Fruit fly (Drosophila melanogaster) whole organism, larva: Measurements from ENCODE around the gene CG16986.

Source experiments
- noc ChIP-seq: fragments of 200-800 bp; sonication (Bioruptor generic); optimal IDR thresholded peaks from 3 replicates; lab custom pipeline; 2019; ENCODE audit warnings: missing biosample characterization, mild to moderate bottlenecking, missing genetic modification characterization, moderate library complexity

The CG16986 gene

DNA sequence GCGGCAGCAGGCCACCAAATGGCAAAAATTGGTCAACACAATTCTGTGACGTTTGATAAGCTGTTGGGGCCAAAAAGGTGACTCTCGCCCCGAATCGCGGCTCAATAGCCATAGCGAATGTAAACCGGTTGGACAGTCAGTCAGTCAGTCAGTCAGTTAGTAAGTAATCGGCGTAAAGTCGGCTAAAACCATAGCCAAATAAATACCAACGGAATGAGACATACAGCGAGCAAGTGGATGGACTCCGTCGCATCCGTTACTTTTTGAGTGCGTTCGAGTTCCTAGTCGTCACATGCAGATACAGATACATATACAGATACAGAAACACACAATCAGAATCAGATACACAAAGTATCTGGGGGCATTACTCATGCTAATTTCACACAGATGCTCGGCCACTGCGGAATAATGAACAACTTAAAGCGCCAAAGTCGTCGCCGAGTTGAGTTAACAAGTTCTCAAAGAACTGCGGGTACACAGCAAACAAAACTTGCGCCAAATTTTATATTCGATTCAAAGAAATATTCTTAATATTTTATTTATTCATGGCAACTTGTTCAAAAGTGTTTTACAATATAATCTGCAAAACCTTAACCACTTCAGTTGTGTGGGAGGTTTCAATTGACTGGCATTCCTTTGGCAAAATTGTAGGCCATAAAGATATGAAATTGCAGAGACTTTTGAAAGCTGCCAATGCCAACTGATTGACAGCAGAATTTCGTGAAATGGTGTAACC, 22.9 kb upstream of the CG16986 start:
- TF ChIP-seq noc: no peak

DNA sequence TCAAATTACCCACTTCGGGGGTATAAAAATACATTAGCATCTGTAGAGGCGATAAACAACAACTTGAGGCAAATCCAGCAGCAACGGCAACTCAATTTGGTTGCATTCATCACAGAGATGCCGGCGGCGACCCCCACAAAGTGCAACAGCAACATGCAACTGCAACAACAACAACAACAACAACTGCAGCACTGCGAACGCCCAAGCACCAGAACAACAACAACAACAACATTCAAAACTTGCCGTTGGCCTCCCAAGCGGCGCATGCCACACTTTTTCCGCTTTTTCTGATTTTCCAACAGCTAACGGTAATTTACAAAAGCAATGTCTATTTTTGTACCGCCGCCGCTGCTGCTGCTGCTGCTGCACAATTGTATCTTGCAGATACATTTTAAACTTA, 21.8 kb upstream of the CG16986 start:
- no peak for TF ChIP-seq noc

DNA sequence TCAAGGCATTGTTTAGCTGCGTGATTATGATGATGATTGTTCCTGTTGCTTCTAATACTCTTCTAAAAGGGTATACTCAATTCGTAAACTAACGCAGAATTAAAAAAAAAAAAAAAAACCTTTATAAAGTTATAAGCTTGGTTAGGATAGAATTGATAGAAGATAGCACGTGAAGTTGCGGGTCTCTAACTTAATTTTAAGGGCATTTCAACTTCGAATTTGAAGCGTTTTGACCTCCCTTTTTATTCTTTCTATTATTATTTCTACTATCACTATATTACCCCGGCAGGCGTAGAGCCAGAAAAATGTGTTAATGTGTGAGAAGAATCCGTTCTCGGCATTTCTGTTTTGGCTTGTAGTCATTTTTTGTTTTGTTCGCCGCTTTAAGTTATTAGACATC, 21.4 kb upstream of the CG16986 start:
- TF ChIP-seq noc: peak; percentile 84

DNA sequence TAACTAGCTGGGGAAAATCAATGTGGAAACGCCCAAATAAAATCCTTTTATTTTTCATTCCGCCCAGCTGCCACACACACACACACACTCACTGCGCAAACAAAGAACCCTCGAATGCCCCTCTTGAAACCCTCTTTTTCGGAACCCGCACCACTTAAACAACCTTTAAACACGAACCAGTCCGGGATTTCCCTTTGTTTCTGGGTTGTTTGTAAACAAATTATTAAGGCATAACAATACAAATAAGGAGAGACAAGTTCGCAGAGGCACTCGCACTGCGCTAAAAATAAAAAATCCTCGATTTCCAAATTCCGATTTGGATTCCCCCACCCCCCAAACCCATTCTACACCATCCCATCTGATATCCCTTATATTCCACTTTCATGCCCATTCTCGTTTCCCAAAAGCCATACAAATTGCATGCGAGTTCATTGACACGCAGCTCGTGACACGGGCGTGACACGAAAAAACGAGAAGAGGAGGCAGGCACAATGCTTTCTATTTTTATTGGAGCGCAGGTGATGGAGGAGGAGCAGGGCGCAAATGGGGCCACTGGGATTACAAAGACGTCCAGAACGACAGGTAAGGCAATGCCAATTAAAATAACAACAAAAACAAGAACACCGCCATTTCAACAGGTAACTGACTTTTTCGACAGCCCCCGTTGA, 20.4 kb upstream of the CG16986 start:
- TF ChIP-seq noc: no peak

DNA sequence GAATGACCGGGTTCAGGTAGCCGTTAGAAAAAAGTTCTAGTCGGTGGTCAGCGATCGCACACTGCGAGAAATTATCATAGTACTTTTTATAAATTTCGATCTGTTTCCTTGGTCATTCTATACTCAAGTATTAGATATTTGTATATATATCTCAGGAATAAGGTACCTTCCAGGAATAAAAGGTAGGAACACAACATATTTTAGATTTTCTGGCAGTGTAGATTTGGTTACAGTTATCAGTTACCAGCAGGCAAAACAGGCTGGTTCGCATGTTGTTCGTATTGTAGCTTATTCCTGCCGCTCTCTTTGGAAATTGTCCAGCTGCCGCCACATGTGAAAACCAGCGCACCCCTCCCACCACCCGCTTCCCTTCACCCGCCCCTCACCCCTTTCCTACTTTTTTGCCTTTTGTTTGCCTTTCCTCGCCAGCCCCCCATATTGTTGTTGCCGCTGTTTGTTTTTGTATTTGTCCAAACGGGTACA, 18.7 kb upstream of the CG16986 start:
- TF ChIP-seq noc: peak; percentile 86

DNA sequence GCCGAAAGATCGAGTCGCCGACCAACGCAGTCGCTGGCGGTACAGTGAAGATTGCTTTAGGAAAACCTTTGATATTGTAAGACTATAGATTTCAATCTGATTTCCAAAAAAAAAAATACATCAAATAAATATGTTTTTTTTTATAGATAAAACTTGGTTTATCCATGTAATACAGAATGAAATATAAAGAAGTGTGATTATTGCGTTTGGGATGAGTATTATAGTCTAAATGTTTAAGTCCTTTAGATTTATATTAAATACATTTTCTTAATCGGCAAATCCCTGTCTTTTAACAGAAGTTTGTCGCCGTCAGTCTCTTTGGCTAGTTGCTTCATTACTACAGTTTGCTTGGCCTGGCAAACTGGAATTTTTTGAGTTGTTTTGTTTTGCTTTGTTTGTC, 18.3 kb upstream of the CG16986 start:
- peak; percentile 15 for TF ChIP-seq noc

DNA sequence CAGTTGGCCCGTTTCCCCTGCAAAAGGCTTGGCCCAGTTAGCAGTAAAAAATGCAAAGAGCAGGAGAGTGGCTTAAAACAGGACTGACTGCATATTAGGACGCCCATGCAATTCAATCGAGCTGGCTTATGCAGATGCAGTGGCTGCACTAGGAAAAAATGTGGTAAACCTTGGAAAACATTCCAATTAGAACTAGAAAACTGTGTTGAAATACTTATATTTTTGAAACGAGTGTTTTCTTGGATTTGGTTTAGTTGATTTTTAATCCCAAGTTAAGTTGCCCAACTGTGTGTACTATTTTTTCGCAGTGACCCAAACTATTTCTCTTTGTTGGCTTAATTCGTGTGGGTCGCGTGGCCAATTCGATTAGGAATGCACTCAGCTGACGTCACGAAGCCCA, 17.8 kb upstream of the CG16986 start:
- no peak for TF ChIP-seq noc

DNA sequence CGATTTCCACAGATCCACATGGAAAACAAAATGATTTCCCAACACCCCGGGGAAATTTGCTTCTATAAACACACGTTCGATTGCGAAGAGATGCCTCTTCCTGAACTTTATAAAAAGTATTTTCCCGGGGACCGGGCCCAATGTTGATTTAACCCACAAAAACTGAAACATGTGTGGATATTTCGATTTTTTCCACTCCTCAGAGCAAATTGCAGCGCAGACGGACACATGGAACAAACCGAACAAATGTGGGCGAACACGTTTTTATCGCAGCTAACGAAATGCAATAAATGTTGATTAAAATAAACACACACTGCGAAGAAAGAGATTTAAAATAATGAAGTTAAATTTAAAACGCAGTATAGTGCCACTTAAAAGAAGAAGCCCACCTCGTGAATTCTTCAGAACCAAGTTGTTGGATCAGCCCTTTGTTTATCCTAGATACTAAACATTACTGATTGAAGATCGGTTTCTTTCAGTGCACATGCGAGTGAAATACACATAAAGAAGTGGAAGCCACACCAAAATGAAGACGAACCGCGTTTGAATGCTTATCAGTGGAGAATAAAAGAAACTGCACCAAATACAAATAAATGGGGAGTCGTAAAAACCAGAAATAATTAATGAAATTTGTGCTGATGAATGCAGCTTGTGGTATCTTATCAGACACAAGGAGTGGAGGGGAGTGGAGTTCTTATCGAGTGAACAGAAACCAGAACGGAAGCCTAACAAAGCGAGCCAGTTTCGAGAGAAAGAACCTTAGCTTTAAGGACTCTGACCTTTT, 17.2 kb upstream of the CG16986 start:
- TF ChIP-seq noc: no peak

DNA sequence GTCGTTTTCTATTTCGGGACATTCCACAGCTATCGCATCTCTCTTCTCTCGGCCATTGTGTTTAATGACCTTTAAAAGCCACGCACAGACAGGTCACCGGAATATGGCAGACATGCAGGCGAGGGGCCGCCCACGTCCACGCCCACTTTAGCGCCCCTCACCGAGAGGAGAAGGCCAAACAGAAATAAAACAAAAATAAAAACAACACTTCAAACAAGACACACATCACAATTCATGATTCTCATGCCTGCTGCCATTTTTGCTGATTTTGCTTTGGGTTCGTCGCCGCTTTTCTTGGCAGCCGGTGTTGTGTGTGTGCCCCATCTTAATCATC, 16.6 kb upstream of the CG16986 start:
- TF ChIP-seq noc: no peak

DNA sequence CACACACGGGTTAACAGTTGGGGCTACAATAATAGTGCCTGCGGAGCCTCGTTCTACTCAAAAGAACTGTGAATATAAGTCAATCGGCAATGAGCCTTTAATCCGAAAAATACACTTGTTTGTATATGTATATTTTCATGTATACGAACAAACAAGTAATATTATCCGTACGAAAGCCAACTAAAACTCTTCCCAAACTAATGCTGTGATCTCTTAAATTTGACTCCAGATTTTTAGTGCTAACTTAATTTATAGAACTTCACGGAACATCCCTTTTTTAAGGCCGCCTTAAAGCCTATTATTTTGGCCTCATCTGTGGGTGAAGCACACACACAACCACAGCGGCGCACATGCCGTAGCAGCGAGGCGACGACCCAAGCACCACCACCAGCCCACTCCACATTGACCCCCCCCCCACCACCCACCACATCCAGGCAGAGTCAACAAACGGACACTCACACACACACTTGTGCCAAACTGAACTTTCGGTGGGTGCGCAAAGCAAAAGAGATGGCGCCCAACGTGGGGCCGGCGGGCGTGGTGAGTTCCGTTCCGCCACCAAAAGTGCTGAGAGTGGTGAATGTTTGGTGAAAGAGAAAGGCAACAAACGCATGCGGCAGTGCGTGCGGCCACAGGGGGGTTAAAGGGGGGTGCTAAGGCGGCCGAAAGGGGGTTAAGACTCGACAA, 15.9 kb upstream of the CG16986 start:
- peak; percentile 76 for TF ChIP-seq noc

DNA sequence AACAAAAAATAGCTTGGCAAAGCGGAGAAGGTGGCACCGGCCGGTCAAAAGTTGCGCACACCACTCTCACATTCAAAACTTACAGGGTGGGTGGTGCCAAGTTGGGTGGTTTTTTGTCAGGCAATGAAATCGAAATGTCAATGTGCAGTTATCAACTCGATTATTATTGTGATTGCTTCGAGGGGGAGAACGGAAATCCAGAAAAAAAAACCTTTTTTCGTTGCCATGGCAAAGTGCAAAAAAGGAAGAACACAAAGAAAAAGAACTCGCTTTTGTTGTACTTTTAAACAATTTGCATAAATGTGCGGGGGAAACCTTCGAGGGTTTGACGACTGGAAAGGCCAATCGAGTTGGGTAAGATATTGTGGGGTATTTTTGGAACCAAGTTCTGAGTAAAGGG, 15.3 kb upstream of the CG16986 start:
- no peak for TF ChIP-seq noc

DNA sequence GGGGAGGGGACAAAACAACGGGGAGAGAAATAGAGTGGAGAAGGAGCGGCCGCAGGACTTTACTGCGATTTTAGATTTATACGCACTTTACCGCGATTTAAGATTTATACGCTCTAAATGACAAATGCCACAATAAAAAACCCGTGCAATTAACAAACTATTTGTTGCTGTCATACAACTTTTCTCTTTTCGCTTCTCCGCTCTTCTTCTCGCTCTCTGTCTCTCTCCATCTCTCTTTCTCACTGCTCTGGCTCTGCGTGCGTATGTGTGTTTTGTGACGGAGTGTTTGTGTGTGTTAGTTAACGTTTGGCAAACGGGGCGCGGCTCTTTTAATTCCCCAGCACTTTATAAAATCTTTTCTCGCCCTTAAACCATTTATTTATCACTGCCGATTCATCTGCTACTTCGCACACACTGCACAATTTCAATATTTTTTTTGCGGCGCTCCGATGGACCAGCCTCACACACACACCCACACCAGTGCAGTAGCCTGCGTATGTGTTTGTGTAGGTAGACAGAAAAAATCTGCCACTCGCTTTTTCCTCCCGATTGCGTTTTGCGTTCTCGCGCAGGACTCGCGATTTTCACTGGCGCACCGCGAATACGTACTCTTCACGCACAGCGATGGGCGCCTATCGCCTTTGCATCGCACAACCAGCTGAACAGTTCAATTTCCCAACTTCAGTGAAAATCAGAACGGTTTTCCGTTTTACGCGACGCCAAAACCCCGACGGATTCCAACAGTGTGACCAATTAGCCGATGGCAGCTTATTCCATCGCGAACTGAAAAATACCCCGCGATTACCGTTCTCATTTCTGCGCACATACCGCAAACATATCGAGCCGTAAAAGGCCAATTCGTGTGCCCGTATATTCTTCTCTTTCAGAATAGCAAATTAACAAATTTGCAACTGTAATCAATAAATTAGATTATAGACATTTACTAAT, 14.1 kb upstream of the CG16986 start, which contains the start of gene msn:
TSS of gene msn (minus strand) at position 747 of the 948 bp plus-strand sequence.
- TF ChIP-seq noc: peak; percentile 69

DNA sequence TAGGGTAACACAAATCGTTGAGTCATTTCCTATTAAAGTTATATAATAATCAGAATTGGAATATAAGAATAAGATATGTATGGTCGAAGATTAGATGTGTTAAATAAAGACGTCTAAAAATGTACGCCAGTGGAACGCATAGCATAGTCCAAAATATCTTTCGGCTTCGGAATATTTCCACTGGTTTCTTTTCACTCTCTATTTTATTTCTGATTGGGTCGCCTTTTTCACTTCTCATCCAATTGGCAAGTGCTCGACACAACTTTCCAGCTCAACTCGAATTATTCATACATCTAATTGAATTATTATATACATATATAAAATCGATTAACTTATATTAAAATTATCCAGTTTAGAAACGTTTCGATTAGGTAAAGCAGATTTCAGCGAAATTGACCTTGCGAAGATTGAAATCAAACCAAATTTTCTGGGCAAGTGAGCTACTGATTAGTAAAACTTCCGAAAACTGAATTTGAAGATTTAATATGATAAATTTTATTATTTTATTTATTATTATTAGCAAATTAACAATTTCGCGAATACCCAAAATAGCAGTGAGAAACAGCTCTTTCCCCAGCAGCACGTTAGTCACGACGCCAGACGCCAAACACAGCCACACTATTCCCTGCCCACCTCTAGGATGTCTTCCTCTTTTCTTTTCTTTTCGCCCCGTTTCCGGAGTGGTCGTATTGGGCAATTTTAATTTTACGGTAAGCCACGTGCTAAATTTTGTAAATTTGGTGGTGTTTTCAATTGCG, 13.1 kb upstream of the CG16986 start, which contains the start of gene RpL8:
TSS of gene RpL8 (plus strand) at position 653 of the 758 bp plus-strand sequence.
- peak; percentile 51 for TF ChIP-seq noc

DNA sequence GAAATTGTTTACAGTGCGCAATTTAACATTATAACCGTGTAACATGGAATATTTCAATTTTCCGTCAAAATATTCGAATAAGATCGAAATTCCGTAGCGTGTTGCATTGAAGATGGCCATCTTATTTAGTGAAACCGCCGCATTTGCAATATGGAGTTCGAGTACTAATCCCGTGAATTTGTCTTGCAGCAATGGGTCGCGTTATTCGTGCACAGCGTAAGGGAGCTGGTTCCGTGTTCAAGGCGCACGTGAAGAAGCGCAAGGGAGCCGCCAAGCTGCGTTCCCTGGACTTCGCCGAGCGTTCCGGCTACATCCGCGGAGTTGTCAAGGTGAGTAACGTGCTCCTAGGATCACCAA, 12.6 kb upstream of the CG16986 start:
- TF ChIP-seq noc: no peak

DNA sequence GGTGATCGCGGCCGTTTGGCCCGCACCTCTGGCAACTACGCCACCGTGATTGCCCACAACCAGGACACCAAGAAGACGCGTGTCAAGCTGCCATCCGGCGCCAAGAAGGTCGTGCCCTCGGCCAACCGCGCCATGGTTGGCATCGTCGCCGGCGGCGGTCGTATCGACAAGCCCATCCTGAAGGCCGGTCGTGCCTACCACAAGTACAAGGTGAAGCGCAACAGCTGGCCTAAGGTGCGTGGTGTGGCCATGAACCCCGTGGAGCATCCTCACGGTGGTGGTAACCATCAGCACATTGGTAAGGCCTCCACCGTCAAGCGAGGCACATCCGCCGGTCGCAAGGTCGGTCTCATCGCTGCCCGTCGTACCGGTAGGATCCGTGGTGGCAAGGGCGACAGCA, 11.8 kb upstream of the CG16986 start:
- no peak for TF ChIP-seq noc
